Worm (Caenorhabditis elegans) whole organism, mixed stage, embryonic: Measurements from ENCODE around the gene cutl-21.

Source experiments
- ces-1 ChIP-seq: fragments of 150-350 bp; optimal IDR thresholded peaks from 2 replicates; lab custom pipeline; 2014; ENCODE audit warnings: missing biosample characterization, missing genetic modification reagents, missing genetic modification characterization
- drap-1 ChIP-seq: fragments of 200-800 bp; sonication (Bioruptor generic); optimal IDR thresholded peaks from 3 replicates; lab custom pipeline; 2018; ENCODE audit warnings: mild to moderate bottlenecking, missing genetic modification characterization, missing compliant biosample characterization
- elt-3 ChIP-seq: fragments of 150-350 bp; optimal IDR thresholded peaks from 2 replicates; lab custom pipeline; 2014; ENCODE audit warnings: missing biosample characterization, missing genetic modification characterization
- lin-13 ChIP-seq: fragments of 150-350 bp; optimal IDR thresholded peaks from 2 replicates; lab custom pipeline; 2014; ENCODE audit warnings: missing biosample characterization, missing genetic modification characterization
- mab-5 ChIP-seq: fragments of 150-350 bp; optimal IDR thresholded peaks from 2 replicates; lab custom pipeline; 2014; ENCODE audit warnings: missing biosample characterization, missing genetic modification characterization
- mls-2 ChIP-seq: sonication (generic microtip); optimal IDR thresholded peaks from 2 replicates; lab custom pipeline; 2016; ENCODE audit warnings: mild to moderate bottlenecking, missing genetic modification characterization, moderate library complexity, missing compliant biosample characterization
- nhr-12 ChIP-seq: fragments of 150-350 bp; optimal IDR thresholded peaks from 2 replicates; lab custom pipeline; 2014; ENCODE audit warnings: missing biosample characterization, missing genetic modification characterization
- nhr-237 ChIP-seq: fragments of 150-350 bp; optimal IDR thresholded peaks from 2 replicates; lab custom pipeline; 2014; ENCODE audit warnings: missing biosample characterization, missing genetic modification characterization
- nhr-76 ChIP-seq: sonication (generic microtip); optimal IDR thresholded peaks from 2 replicates; lab custom pipeline; 2017; ENCODE audit warnings: missing biosample characterization, missing genetic modification characterization
- snpc-4 ChIP-seq: fragments of 150-350 bp; optimal IDR thresholded peaks from 2 replicates; lab custom pipeline; 2014; ENCODE audit warnings: missing biosample characterization, missing genetic modification characterization
- unc-39 ChIP-seq: fragments of 150-350 bp; optimal IDR thresholded peaks from 2 replicates; lab custom pipeline; 2014; ENCODE audit warnings: missing biosample characterization, missing genetic modification characterization
- ztf-11 ChIP-seq: fragments of 150-350 bp; optimal IDR thresholded peaks from 2 replicates; lab custom pipeline; 2014; ENCODE audit warnings: missing biosample characterization, missing genetic modification characterization

- TF ChIP-seq mab-5 (tag; lab: Kevin White, UChicago) (no peak), drap-1 (GFP tag; lab: Kevin White, UChicago) (no peak), unc-39 (tag; lab: Kevin White, UChicago) (no peak), nhr-237 (tag; lab: Kevin White, UChicago) (no peak), elt-3 (tag; lab: Kevin White, UChicago) (no peak), lin-13 (no peak), snpc-4 (tag; lab: Kevin White, UChicago) (no peak), ztf-11 (tag; lab: Kevin White, UChicago) (no peak), mls-2 (no peak), ces-1 (no peak), nhr-12 (no peak), nhr-76 (tag; lab: Kevin White, UChicago) (no peak)
These were observed 5.4 kb downstream of the cutl-21 start for ce11 chrX:1009512-1009911.
